Worm (Caenorhabditis elegans) whole organism, young adult: Measurements from ENCODE around the gene cogc-6.

Experiments
- attf-6 ChIP-seq: fragments of 200-800 bp; sonication (Bioruptor generic); IDR thresholded peaks from 2 replicates; pipeline ENCODE4 v1.3.6; 2022; ENCODE audit warnings: missing genetic modification reagents, missing genetic modification characterization, missing compliant biosample characterization
- ccch-3 ChIP-seq: fragments of 200-800 bp; sonication (Bioruptor generic); optimal IDR thresholded peaks from 2 replicates; lab custom pipeline; 2018; ENCODE audit warnings: mild to moderate bottlenecking, missing genetic modification characterization, missing compliant biosample characterization
- dpl-1 ChIP-seq: fragments of 150-350 bp; optimal IDR thresholded peaks from 2 replicates; lab custom pipeline; 2014; ENCODE audit warnings: missing biosample characterization, missing genetic modification reagents, missing genetic modification characterization
- ets-4 ChIP-seq: fragments of 200-800 bp; sonication (Bioruptor generic); optimal IDR thresholded peaks from 2 replicates; lab custom pipeline; 2018; ENCODE audit warnings: mild to moderate bottlenecking, missing genetic modification characterization, missing compliant biosample characterization
- him-1 ChIP-seq: sonication (generic microtip); optimal IDR thresholded peaks from 2 replicates; lab custom pipeline; 2016; ENCODE audit warnings: missing genotype, missing genetic modification reagents, missing genetic modification characterization, missing compliant biosample characterization
- hlh-12 ChIP-seq: sonication (generic microtip); optimal IDR thresholded peaks from 2 replicates; lab custom pipeline; 2016; ENCODE audit warnings: missing genetic modification characterization, missing compliant biosample characterization
- let-526 ChIP-seq: fragments of 200-800 bp; sonication (Bioruptor generic); IDR thresholded peaks from 2 replicates; pipeline ENCODE4 v1.3.6; 2022; ENCODE audit warnings: missing genetic modification reagents, missing genetic modification characterization, missing compliant biosample characterization
- pha-4 ChIP-seq: fragments of 150-350 bp; sonication (generic microtip); optimal IDR thresholded peaks from 2 replicates; lab custom pipeline; 2014; ENCODE audit warnings: missing biosample characterization, missing genetic modification reagents, missing genetic modification characterization
- sdz-38 ChIP-seq: sonication (generic microtip); optimal IDR thresholded peaks from 2 replicates; lab custom pipeline; 2016; ENCODE audit warnings: missing genotype, missing genetic modification characterization, missing compliant biosample characterization
- xnd-1 ChIP-seq: sonication (generic microtip); optimal IDR thresholded peaks from 2 replicates; lab custom pipeline; 2016; ENCODE audit warnings: missing genotype, missing genetic modification reagents, missing genetic modification characterization, missing compliant biosample characterization

DNA sequence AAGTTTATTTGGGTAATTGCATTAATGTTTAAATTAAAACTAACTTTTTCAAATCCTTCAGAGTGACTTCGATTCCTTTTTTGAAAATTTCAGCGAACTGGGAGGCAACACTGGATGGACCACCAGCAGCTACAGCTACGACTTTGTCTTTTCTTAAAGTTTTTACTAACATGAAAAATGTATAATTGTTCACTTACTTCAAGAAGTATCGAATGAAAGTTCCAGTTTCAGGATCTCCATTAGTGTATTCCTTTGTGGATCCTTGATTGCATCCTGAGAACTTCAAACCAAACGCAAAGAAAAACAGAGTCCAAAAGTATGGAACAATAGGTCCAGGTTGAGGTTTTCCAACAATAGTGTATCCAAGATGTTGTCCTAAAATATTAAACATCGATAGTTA lies 24.1 kb downstream of the cogc-6 start:
- TF ChIP-seq ets-4 (GFP tag; lab: Kevin White, UChicago): no peak
- TF ChIP-seq let-526 (GFP tag; lab: Robert Waterston, UW): no peak
- no peak for TF ChIP-seq sdz-38 (tag; lab: Kevin White, UChicago)
- no peak for TF ChIP-seq dpl-1 (GFP tag; lab: Kevin White, UChicago)
- no peak for TF ChIP-seq attf-6
- no peak for TF ChIP-seq xnd-1
- TF ChIP-seq hlh-12: no peak
- no peak for TF ChIP-seq pha-4 (tag; lab: Kevin White, UChicago)
- TF ChIP-seq him-1 (tag; lab: Kevin White, UChicago): no peak
- TF ChIP-seq ccch-3 (GFP tag; lab: Kevin White, UChicago): no peak
